Worm (Caenorhabditis elegans) whole organism, midembryonic: ENCODE measurements around the gene ntr-2.

Source experiments
- flt-1 ChIP-seq: fragments of 200-800 bp; sonication (Bioruptor generic); IDR thresholded peaks from 2 replicates; pipeline ENCODE4 v1.3.6; 2022; ENCODE audit warnings: missing genetic modification characterization, missing compliant biosample characterization
- med-1 ChIP-seq: sonication (generic microtip); optimal IDR thresholded peaks from 2 replicates; lab custom pipeline; 2017; ENCODE audit warnings: missing genetic modification characterization, mild to moderate bottlenecking, missing compliant biosample characterization, antibody characterized with exemption, missing genetic modification reagents; ENCODE audit not compliant: insufficient read depth
- ztf-23 ChIP-seq: fragments of 200-800 bp; sonication (Bioruptor generic); IDR thresholded peaks from 2 replicates; pipeline ENCODE4 v1.3.6; 2022; ENCODE audit warnings: missing genetic modification reagents, missing genetic modification characterization, missing compliant biosample characterization

- TF ChIP-seq med-1 (GFP tag; lab: Kevin White, UChicago) = no peak
- no peak for TF ChIP-seq ztf-23 (GFP tag; lab: Robert Waterston, UW)
- no peak for TF ChIP-seq flt-1 (GFP tag; lab: Robert Waterston, UW)
These were observed 32.7 kb upstream of the ntr-2 start, which contains the start of gene idpp-3 for ce11 chrX:14961471-14961870.
